Fruit fly (Drosophila melanogaster): ENCODE data around the gene CG42393.

- TF ChIP-seq psq (optimal IDR thresholded peaks at IDR 0.05) (no peak), pan (optimal IDR thresholded peaks at IDR 0.05) (no peak), Dll (optimal IDR thresholded peaks at IDR 0.05) (no peak), usp (GFP tag; optimal IDR thresholded peaks at IDR 0.05) (no peak)
These were observed 45.6 kb upstream of the CG42393 start for dm6 chr3L:17996950-17997349.
